Worm (Caenorhabditis elegans): ENCODE results near the gene rad-23.

Gene rad-23

ce11 chrII:11646874-11647273, 5.7 kb downstream of the rad-23 start:
- TF ChIP-seq nhr-28 (tag; optimal IDR thresholded peaks at IDR 0.05) = peak; percentile 13
- 0 out of 2 replicates have a peak, but pooled peaks have one; percentile 33 for TF ChIP-seq dmd-6 (GFP tag; IDR thresholded peaks at IDR 0.05)
- TF ChIP-seq nhr-41 (GFP tag; IDR thresholded peaks at IDR 0.05) = no peak
- TF ChIP-seq aha-1 (tag) = peak; percentile 38
- no peak for TF ChIP-seq mxl-3 (GFP tag; optimal IDR thresholded peaks at IDR 0.05)
- no peak for TF ChIP-seq unc-130 (GFP tag; optimal IDR thresholded peaks at IDR 0.05)
- TF ChIP-seq vab-7 (GFP tag; IDR thresholded peaks at IDR 0.05) = no peak
- no peak for TF ChIP-seq nhr-42 (GFP tag; IDR thresholded peaks at IDR 0.05)
- no peak for TF ChIP-seq nhr-48 (tag; optimal IDR thresholded peaks at IDR 0.05)
- no peak for TF ChIP-seq ztf-11 (tag; optimal IDR thresholded peaks at IDR 0.05)
- TF ChIP-seq mep-1 (tag; optimal IDR thresholded peaks at IDR 0.05) = no peak
- TF ChIP-seq php-3 (GFP tag; IDR thresholded peaks at IDR 0.05) = no peak
- TF ChIP-seq hlh-11 (tag; optimal IDR thresholded peaks at IDR 0.05) = peak; percentile 16
- no peak for TF ChIP-seq lir-3 (tag; optimal IDR thresholded peaks at IDR 0.05)
- TF ChIP-seq dve-1 (tag; optimal IDR thresholded peaks at IDR 0.05; ENCODE audit: insufficient read depth) = peak; percentile 7
- TF ChIP-seq pqm-1 (tag; optimal IDR thresholded peaks at IDR 0.05) = peak; percentile 56
- TF ChIP-seq lsy-2 (tag; optimal IDR thresholded peaks at IDR 0.05) = no peak
- TF ChIP-seq arid-1 (GFP tag; conservative IDR thresholded peaks at IDR 0.05) = no peak
- no peak for TF ChIP-seq daf-16 (GFP tag; optimal IDR thresholded peaks at IDR 0.05)
- peak; percentile 10 for TF ChIP-seq daf-16 (tag; optimal IDR thresholded peaks at IDR 0.05)

- TF ChIP-seq nhr-25 (tag; optimal IDR thresholded peaks at IDR 0.05; ENCODE audit: borderline replicate concordance, insufficient read depth) = no peak
- no peak for TF ChIP-seq daf-8 (GFP tag; IDR thresholded peaks at IDR 0.05)
- no peak for TF ChIP-seq duxl-1 (tag; optimal IDR thresholded peaks at IDR 0.05; ENCODE audit: poor library complexity)
- peak; percentile 40 for TF ChIP-seq pqm-1 (tag; optimal IDR thresholded peaks at IDR 0.05)
- no peak for TF ChIP-seq nhr-77 (tag; optimal IDR thresholded peaks at IDR 0.05)
- TF ChIP-seq F10B5.3 (tag; optimal IDR thresholded peaks at IDR 0.05) = no peak
- no peak for TF ChIP-seq aly-2 (tag; optimal IDR thresholded peaks at IDR 0.05)
- no peak for TF ChIP-seq nhr-111 (GFP tag; optimal IDR thresholded peaks at IDR 0.05)
- TF ChIP-seq php-3 (GFP tag; IDR thresholded peaks at IDR 0.05) = 0 out of 2 replicates have a peak, but pooled peaks have one; percentile 17
- TF ChIP-seq unc-62 (GFP tag; optimal IDR thresholded peaks at IDR 0.05 in 1 of 2) = no peak
- TF ChIP-seq unc-62 (tag; optimal IDR thresholded peaks at IDR 0.05) = no peak
- no peak for TF ChIP-seq fos-1 (tag; optimal IDR thresholded peaks at IDR 0.05)
- no peak for TF ChIP-seq ama-1 (optimal IDR thresholded peaks at IDR 0.05)
- TF ChIP-seq set-16 (GFP tag; IDR thresholded peaks at IDR 0.05) = no peak
- TF ChIP-seq lin-1 (GFP tag; IDR thresholded peaks at IDR 0.05) = no peak
- peak; percentile 14 for TF ChIP-seq mes-2 (tag; optimal IDR thresholded peaks at IDR 0.05; ENCODE audit: poor library complexity, severe bottlenecking)
- TF ChIP-seq ZK337.2 (GFP tag; IDR thresholded peaks at IDR 0.05) = no peak
- TF ChIP-seq F37D6.2 (tag; optimal IDR thresholded peaks at IDR 0.05) = no peak
- TF ChIP-seq mxl-3 (GFP tag; optimal IDR thresholded peaks at IDR 0.05) = peak; percentile 11
- TF ChIP-seq nhr-42 (GFP tag; IDR thresholded peaks at IDR 0.05) = no peak
- no peak for TF ChIP-seq saeg-2 (GFP tag; IDR thresholded peaks at IDR 0.05)
- no peak for TF ChIP-seq ctbp-1 (GFP tag; IDR thresholded peaks at IDR 0.05)
- TF ChIP-seq gei-8 (GFP tag; optimal IDR thresholded peaks at IDR 0.05) = no peak
- TF ChIP-seq nhr-6 (tag; optimal IDR thresholded peaks at IDR 0.05) = no peak
- no peak for TF ChIP-seq F49E8.2 (tag; optimal IDR thresholded peaks at IDR 0.05; ENCODE audit: borderline replicate concordance)
- no peak for TF ChIP-seq ceh-28 (tag; optimal IDR thresholded peaks at IDR 0.05)
- no peak for TF ChIP-seq ceh-62 (tag; optimal IDR thresholded peaks at IDR 0.05)
- TF ChIP-seq lim-7 (GFP tag; IDR thresholded peaks at IDR 0.05) = no peak
- TF ChIP-seq hlh-30 (tag; optimal IDR thresholded peaks at IDR 0.05; ENCODE audit: insufficient read depth) = peak; percentile 43
- no peak for TF ChIP-seq ztf-11 (tag; optimal IDR thresholded peaks at IDR 0.05)
- TF ChIP-seq sdz-12 (GFP tag; optimal IDR thresholded peaks at IDR 0.05) = no peak
- no peak for TF ChIP-seq Y75B8A.6 (GFP tag; IDR thresholded peaks at IDR 0.05)
- no peak for TF ChIP-seq cey-2 (tag; optimal IDR thresholded peaks at IDR 0.05; ENCODE audit: borderline replicate concordance, insufficient read depth)
- peak; percentile 6 for TF ChIP-seq dve-1 (tag; optimal IDR thresholded peaks at IDR 0.05; ENCODE audit: insufficient read depth)
- TF ChIP-seq Y48G9A.11 (GFP tag; IDR thresholded peaks at IDR 0.05) = no peak
- no peak for TF ChIP-seq mdt-29 (GFP tag; IDR thresholded peaks at IDR 0.05)
Measured at ce11 chrII:11646276-11646797, 6.2 kb downstream of the rad-23 start, which contains the start of gene ghi-1. ghi-1 (plus strand) TSS chrII:11646747.

All from whole organism, L4 larva.